Worm (Caenorhabditis elegans): ENCODE results near the gene wht-5.

DNA sequence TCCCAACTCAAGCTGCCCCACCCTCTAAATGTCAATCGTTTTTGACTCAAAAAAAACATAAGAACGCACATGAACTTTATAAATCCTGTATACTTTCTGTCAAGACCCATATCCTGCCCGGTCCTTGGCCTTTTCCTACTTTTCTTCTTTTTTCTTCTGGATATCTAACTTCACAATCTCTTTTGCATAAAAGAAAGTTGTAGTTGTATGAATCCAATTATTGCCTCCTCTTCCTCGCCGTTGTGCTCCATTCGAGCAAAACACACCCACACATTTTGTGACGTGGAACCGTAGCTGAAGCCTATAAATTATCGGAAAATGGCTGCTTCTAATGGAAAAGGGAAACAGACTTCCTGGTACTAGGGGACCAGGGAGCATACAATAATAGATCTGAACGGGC lies 12.9 kb downstream of the wht-5 start:
- TF ChIP-seq ztf-23 (GFP tag; IDR thresholded peaks at IDR 0.05) = no peak
- TF ChIP-seq klf-2 (GFP tag; conservative IDR thresholded peaks at IDR 0.05) = no peak

Data from whole organism, midembryonic.